Worm (Caenorhabditis elegans) whole organism, L2 larva: ENCODE data around the gene Y22D7AR.2.

Source experiments
- nhr-11 ChIP-seq: fragments of 150-350 bp; optimal IDR thresholded peaks from 2 replicates; lab custom pipeline; 2014; ENCODE audit warnings: missing biosample characterization, missing genetic modification characterization
- nhr-23 ChIP-seq: fragments of 150-350 bp; optimal IDR thresholded peaks from 2 replicates; lab custom pipeline; 2014; ENCODE audit warnings: missing biosample characterization, missing genetic modification reagents, missing genetic modification characterization
- nhr-77 ChIP-seq: fragments of 150-350 bp; optimal IDR thresholded peaks from 2 replicates; lab custom pipeline; 2014; ENCODE audit warnings: missing biosample characterization, missing genetic modification characterization
- skn-1 ChIP-seq: sonication (generic microtip); optimal IDR thresholded peaks from 2 replicates; lab custom pipeline; 2017; ENCODE audit warnings: missing biosample characterization, missing genetic modification characterization

DNA sequence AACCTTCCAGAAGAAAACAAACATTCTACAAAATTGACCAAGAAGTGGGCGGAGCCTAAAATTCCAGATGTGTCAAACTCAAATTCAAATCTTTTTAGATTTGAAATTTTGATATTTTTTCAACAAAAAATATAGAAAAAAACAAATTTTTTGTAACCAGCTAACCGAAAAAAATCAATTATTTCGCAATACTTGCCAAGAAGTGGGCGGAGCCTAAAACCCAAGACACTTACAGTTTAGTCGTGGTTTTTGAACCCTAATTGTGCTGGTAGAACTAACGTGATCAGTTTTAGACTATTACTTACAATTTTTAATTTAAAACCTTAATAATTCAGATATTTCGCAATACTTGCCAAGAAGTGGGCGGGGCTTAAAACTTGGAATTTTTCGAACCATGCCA lies 32.4 kb upstream of the Y22D7AR.2 start:
- TF ChIP-seq nhr-77 (tag; lab: Kevin White, UChicago): no peak
- TF ChIP-seq nhr-23 (tag; lab: Kevin White, UChicago): no peak
- no peak for TF ChIP-seq nhr-11 (tag; lab: Kevin White, UChicago)
- TF ChIP-seq skn-1 (tag; lab: Kevin White, UChicago): no peak
